Fruit fly (Drosophila melanogaster) whole organism, wandering third instar larva: ENCODE data around the gene CG33700.

Source experiments
- Abd-B ChIP-seq: fragments of >200 bp; optimal IDR thresholded peaks from 2 replicates; lab custom pipeline; 2017; ENCODE audit warnings: missing biosample characterization, missing genetic modification characterization
- CG32264 ChIP-seq: fragments of 200-800 bp; sonication (Bioruptor generic); optimal IDR thresholded peaks from 2 replicates; lab custom pipeline; 2016; ENCODE audit warnings: missing biosample characterization, missing genetic modification characterization
- CG9705 ChIP-seq: fragments of 200-800 bp; sonication (Bioruptor generic); optimal IDR thresholded peaks from 2 replicates; lab custom pipeline; 2018; ENCODE audit warnings: missing biosample characterization, mild to moderate bottlenecking, missing genetic modification characterization
- CrebA ChIP-seq: fragments of 200-800 bp; sonication (Bioruptor generic); optimal IDR thresholded peaks from 2 replicates; lab custom pipeline; 2016; ENCODE audit warnings: missing biosample characterization, mild to moderate bottlenecking, missing genetic modification characterization, borderline replicate concordance
- Dfd ChIP-seq: fragments of >200 bp; optimal IDR thresholded peaks from 2 replicates; lab custom pipeline; 2017; ENCODE audit warnings: missing biosample characterization, missing genetic modification characterization
- Dif ChIP-seq: fragments of 200-275, 200-300 bp; sonication (Bioruptor generic); optimal IDR thresholded peaks from 2 replicates; lab custom pipeline; 2018; ENCODE audit warnings: missing biosample characterization, missing genetic modification characterization; ENCODE audit not compliant: partially characterized antibody
- GATAd ChIP-seq: sonication (Bioruptor generic); optimal IDR thresholded peaks from 2 replicates; lab custom pipeline; 2016; ENCODE audit warnings: missing biosample characterization, missing genetic modification characterization
- HLH106 ChIP-seq: fragments of 200-800 bp; optimal IDR thresholded peaks from 3 replicates; lab custom pipeline; 2019; ENCODE audit warnings: missing biosample characterization, mild to moderate bottlenecking, missing genetic modification characterization, moderate library complexity
- Hnf4 ChIP-seq: fragments of 200-800 bp; sonication (Bioruptor generic); optimal IDR thresholded peaks from 2 replicates; lab custom pipeline; 2016; ENCODE audit warnings: missing biosample characterization, mild to moderate bottlenecking, missing genetic modification characterization
- Hr78 ChIP-seq: fragments of >200 bp; optimal IDR thresholded peaks from 2 replicates; lab custom pipeline; 2017; ENCODE audit warnings: missing biosample characterization, missing genetic modification characterization
- Hr83 ChIP-seq: fragments of 200-300 bp; sonication (Bioruptor generic); optimal IDR thresholded peaks from 2 replicates; lab custom pipeline; 2016; ENCODE audit warnings: missing biosample characterization, mild to moderate bottlenecking, missing genetic modification characterization, moderate library complexity; ENCODE audit not compliant: poor library complexity, severe bottlenecking
- Jra ChIP-seq: sonication (Bioruptor generic); optimal IDR thresholded peaks from 2 replicates; lab custom pipeline; 2016; ENCODE audit warnings: missing biosample characterization, missing genetic modification characterization
- Mio ChIP-seq: sonication (Bioruptor generic); optimal IDR thresholded peaks from 2 replicates; lab custom pipeline; 2016; ENCODE audit warnings: missing biosample characterization, missing genetic modification characterization
- Myc ChIP-seq: fragments of >200 bp; optimal IDR thresholded peaks from 2 replicates; lab custom pipeline; 2017
- N ChIP-seq: fragments of >200 bp; optimal IDR thresholded peaks from 2 replicates; lab custom pipeline; 2018; ENCODE audit warnings: missing biosample characterization, missing external identifiers, missing genetic modification characterization
- OdsH ChIP-seq: fragments of 200-800 bp; sonication (Bioruptor generic); optimal IDR thresholded peaks from 2 replicates; lab custom pipeline; 2016; ENCODE audit warnings: missing biosample characterization, mild to moderate bottlenecking, missing genetic modification characterization
- Rel ChIP-seq, 2 experiments: fragments of 200-800 bp; sonication (Bioruptor generic) in 1 of 2; optimal IDR thresholded peaks; 2 replicates in 1 of 2; 3 replicates in 1 of 2; lab custom pipeline; 2016 to 2019; ENCODE audit warnings: mild to moderate bottlenecking in 2 of 2, missing biosample characterization in 2 of 2, missing genetic modification characterization in 2 of 2, moderate library complexity in 1 of 2
- Sp1 ChIP-seq: fragments of 200-800 bp; sonication (Bioruptor generic); optimal IDR thresholded peaks from 3 replicates; lab custom pipeline; 2019; ENCODE audit warnings: missing biosample characterization, mild to moderate bottlenecking, missing genetic modification characterization, moderate library complexity
- Vsx2 ChIP-seq: fragments of 200-300, 225-300 bp; sonication (Bioruptor generic); optimal IDR thresholded peaks from 2 replicates; lab custom pipeline; 2018; ENCODE audit warnings: missing biosample characterization, missing genetic modification characterization; ENCODE audit not compliant: partially characterized antibody
- br ChIP-seq: fragments of 200-800 bp; sonication (Bioruptor generic); optimal IDR thresholded peaks from 2 replicates; lab custom pipeline; 2016; ENCODE audit warnings: missing biosample characterization, missing genetic modification characterization
- brk ChIP-seq: fragments of 200-800 bp; sonication (Bioruptor generic); optimal IDR thresholded peaks from 2 replicates; lab custom pipeline; 2016; ENCODE audit warnings: missing biosample characterization, mild to moderate bottlenecking, missing genetic modification characterization
- dl ChIP-seq, 2 experiments: fragments of 175-275, 200-275 bp in 1 of 2; fragments of 200-275 bp in 1 of 2; sonication (Bioruptor generic); optimal IDR thresholded peaks; lab custom pipeline; 2018; ENCODE audit warnings: mild to moderate bottlenecking in 2 of 2, missing biosample characterization in 2 of 2, missing genetic modification characterization in 2 of 2, moderate library complexity in 2 of 2; ENCODE audit not compliant: partially characterized antibody in 2 of 2, insufficient read depth in 1 of 2
- dsf ChIP-seq: sonication (Bioruptor generic); optimal IDR thresholded peaks from 2 replicates; lab custom pipeline; 2016; ENCODE audit warnings: missing biosample characterization, missing genetic modification characterization, borderline replicate concordance
- ey ChIP-seq: fragments of 200-800 bp; sonication (Bioruptor generic); optimal IDR thresholded peaks from 2 replicates; lab custom pipeline; 2016; ENCODE audit warnings: missing biosample characterization, missing genetic modification characterization
- foxo ChIP-seq, 2 experiments: fragments of 200-800 bp; sonication (Bioruptor generic); optimal IDR thresholded peaks; 2 replicates in 1 of 2; 3 replicates in 1 of 2; lab custom pipeline; 2016 to 2017; ENCODE audit warnings: missing biosample characterization in 2 of 2, missing genetic modification characterization in 2 of 2
- fru ChIP-seq: fragments of 200-800 bp; sonication (Bioruptor generic); optimal IDR thresholded peaks from 3 replicates; lab custom pipeline; 2016; ENCODE audit warnings: missing biosample characterization, mild to moderate bottlenecking, missing genetic modification characterization
- lola ChIP-seq: fragments of >200 bp; optimal IDR thresholded peaks from 2 replicates; lab custom pipeline; 2017; ENCODE audit warnings: missing biosample characterization, missing genetic modification characterization
- psq ChIP-seq: fragments of 200-800 bp; sonication (Bioruptor generic); optimal IDR thresholded peaks from 3 replicates; lab custom pipeline; 2017; ENCODE audit warnings: missing biosample characterization, mild to moderate bottlenecking, missing genetic modification characterization, moderate library complexity
- sv ChIP-seq: fragments of 200-800 bp; sonication (Bioruptor generic); optimal IDR thresholded peaks from 3 replicates; lab custom pipeline; 2016; ENCODE audit warnings: missing biosample characterization, missing genetic modification characterization
- tai ChIP-seq: sonication (Bioruptor generic); optimal IDR thresholded peaks from 2 replicates; lab custom pipeline; 2016; ENCODE audit warnings: missing biosample characterization, missing genetic modification characterization
- usp ChIP-seq: fragments of >200 bp; optimal IDR thresholded peaks from 2 replicates; lab custom pipeline; 2017; ENCODE audit warnings: missing biosample characterization, missing genetic modification characterization
- woc ChIP-seq: sonication (Bioruptor generic); optimal IDR thresholded peaks from 2 replicates; lab custom pipeline; 2016; ENCODE audit warnings: missing biosample characterization, mild to moderate bottlenecking, missing genetic modification characterization

Gene CG33700

dm6 chr3L:9525444-9525843 lies at the start of gene CG33700:
TSS of gene CG33700 (minus strand) at chr3L:9525544.
- TF ChIP-seq fru (GFP tag; lab: Kevin White, UChicago): no peak
- TF ChIP-seq Dfd: peak; percentile 70
- TF ChIP-seq usp: no peak
- TF ChIP-seq Myc (lab: Kevin White, UChicago): no peak
- TF ChIP-seq dl (GFP tag; optimal IDR thresholded peaks at IDR 0.05; lab: Kevin White, UChicago; ENCODE audit: insufficient read depth in 1 of 2, partially characterized antibody in 2 of 2): no peak

dm6 chr3L:9571629-9572028 lies 46.3 kb upstream of the CG33700 start:
- TF ChIP-seq Myc (lab: Kevin White, UChicago): peak; percentile 21
- no peak for TF ChIP-seq sv (GFP tag; lab: Kevin White, UChicago)

- TF ChIP-seq foxo (GFP tag; optimal IDR thresholded peaks at IDR 0.05; lab: Kevin White, UChicago) (no peak), Dfd (no peak), Sp1 (GFP tag; lab: Kevin White, UChicago) (no peak), Hr78 (GFP tag; lab: Kevin White, UChicago) (no peak), woc (GFP tag; lab: Kevin White, UChicago) (no peak)
These were observed 44.5 kb upstream of the CG33700 start for dm6 chr3L:9569849-9570248.

dm6 chr3L:9569194-9569593 lies 43.9 kb upstream of the CG33700 start:
- no peak for TF ChIP-seq OdsH (GFP tag; lab: Kevin White, UChicago)
- no peak for TF ChIP-seq Myc (lab: Kevin White, UChicago)
- no peak for TF ChIP-seq Hnf4 (GFP tag; lab: Kevin White, UChicago)
- TF ChIP-seq Abd-B: no peak
- TF ChIP-seq CrebA (GFP tag; lab: Kevin White, UChicago): no peak
- no peak for TF ChIP-seq brk
- TF ChIP-seq N (GFP tag; lab: Kevin White, UChicago): no peak
- TF ChIP-seq woc (GFP tag; lab: Kevin White, UChicago): no peak
- no peak for TF ChIP-seq dl (GFP tag; optimal IDR thresholded peaks at IDR 0.05; lab: Kevin White, UChicago; ENCODE audit: insufficient read depth in 1 of 2, partially characterized antibody in 2 of 2)
- no peak for TF ChIP-seq Hr78 (GFP tag; lab: Kevin White, UChicago)
- TF ChIP-seq GATAd (GFP tag; lab: Kevin White, UChicago): no peak
- no peak for TF ChIP-seq Dif (GFP tag; lab: Kevin White, UChicago)
- TF ChIP-seq, all 38 proteins: peak for 0

dm6 chr3L:9567748-9568147 lies 42.4 kb upstream of the CG33700 start:
- no peak for TF ChIP-seq Rel (GFP tag; optimal IDR thresholded peaks at IDR 0.05; lab: Kevin White, UChicago)
- no peak for TF ChIP-seq Rel (tag; optimal IDR thresholded peaks at IDR 0.05; lab: Kevin White, UChicago)
- TF ChIP-seq lola: no peak
- no peak for TF ChIP-seq br (GFP tag; lab: Kevin White, UChicago)
- no peak for TF ChIP-seq Vsx2 (GFP tag; lab: Kevin White, UChicago)
- TF ChIP-seq CG9705: no peak
- no peak for TF ChIP-seq Dfd
- TF ChIP-seq Dif (GFP tag; lab: Kevin White, UChicago): no peak
- TF ChIP-seq Myc (lab: Kevin White, UChicago): no peak
- no peak for TF ChIP-seq Hnf4 (GFP tag; lab: Kevin White, UChicago)
- no peak for TF ChIP-seq foxo (GFP tag; optimal IDR thresholded peaks at IDR 0.05; lab: Kevin White, UChicago)
- TF ChIP-seq woc (GFP tag; lab: Kevin White, UChicago): no peak
- TF ChIP-seq, all 38 proteins: peak for 0

- TF ChIP-seq GATAd (GFP tag; lab: Kevin White, UChicago): no peak
- no peak for TF ChIP-seq ey (GFP tag; lab: Kevin White, UChicago)
- TF ChIP-seq sv (GFP tag; lab: Kevin White, UChicago): no peak
- TF ChIP-seq br (GFP tag; lab: Kevin White, UChicago): no peak
- no peak for TF ChIP-seq dsf (GFP tag; lab: Kevin White, UChicago)
- TF ChIP-seq HLH106 (tag; lab: Kevin White, UChicago): no peak
- no peak for TF ChIP-seq Dif (GFP tag; lab: Kevin White, UChicago)
These were observed 41.5 kb upstream of the CG33700 start for dm6 chr3L:9566849-9567248.

- TF ChIP-seq Dfd (no peak), psq (GFP tag; lab: Kevin White, UChicago) (no peak), Mio (GFP tag; lab: Kevin White, UChicago) (no peak), Jra (GFP tag; lab: Kevin White, UChicago) (no peak), brk (no peak), tai (GFP tag; lab: Kevin White, UChicago) (no peak), dl (GFP tag; optimal IDR thresholded peaks at IDR 0.05; lab: Kevin White, UChicago; ENCODE audit: insufficient read depth in 1 of 2, partially characterized antibody in 2 of 2) (no peak), Abd-B (no peak), CG32264 (GFP tag; lab: Kevin White, UChicago) (no peak), CG9705 (no peak), fru (GFP tag; lab: Kevin White, UChicago) (no peak), Hr83 (no peak), usp (no peak), woc (GFP tag; lab: Kevin White, UChicago) (no peak), OdsH (GFP tag; lab: Kevin White, UChicago) (no peak), Sp1 (GFP tag; lab: Kevin White, UChicago) (no peak)
These were observed 33.7 kb upstream of the CG33700 start for dm6 chr3L:9559040-9559439.
